Fruit fly (Drosophila melanogaster): ENCODE data around the gene CG43220.

The CG43220 gene

DNA sequence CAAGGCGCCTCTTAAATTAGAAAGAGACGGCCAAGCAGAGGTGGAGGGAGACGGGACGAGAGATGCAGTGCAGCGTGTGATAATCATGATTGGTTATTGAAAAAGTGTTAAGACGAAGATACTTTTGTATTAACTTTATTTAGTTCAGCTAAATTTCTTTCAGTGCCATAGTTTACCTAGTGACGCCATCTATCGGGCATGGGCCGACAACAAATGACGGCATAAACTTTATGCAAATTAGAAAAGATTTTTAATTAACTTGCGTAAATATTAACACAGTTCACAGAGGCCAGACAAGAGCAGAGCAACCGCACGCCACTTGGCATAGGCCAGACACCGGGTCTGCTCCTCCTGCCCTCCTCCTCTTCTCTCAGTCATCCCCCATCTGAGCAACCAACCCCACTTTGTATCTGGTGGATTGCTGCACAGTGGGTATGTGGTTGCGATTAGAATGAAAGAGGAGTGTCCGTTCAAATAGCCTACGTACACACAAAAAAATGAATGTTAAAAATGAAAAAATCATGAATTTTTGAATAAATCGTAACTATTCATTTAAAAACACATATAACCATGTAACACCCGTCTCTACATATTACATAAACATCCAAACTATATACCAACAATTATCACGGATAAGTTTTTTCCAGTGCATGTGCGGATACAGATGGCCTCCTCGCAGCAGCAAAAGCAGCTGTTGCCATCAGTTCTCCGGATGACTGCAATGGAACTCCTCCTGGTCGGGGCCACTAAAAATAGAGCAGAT, 20.3 kb upstream of the CG43220 start (continued):
- peak; percentile 54 for TF ChIP-seq lz (GFP tag; optimal IDR thresholded peaks at IDR 0.05)
- peak; percentile 74 for TF ChIP-seq CG10669 (GFP tag; optimal IDR thresholded peaks at IDR 0.05)
- no peak for TF ChIP-seq CG6854 (GFP tag; optimal IDR thresholded peaks at IDR 0.05)
- peak; percentile 31 for TF ChIP-seq dac (GFP tag; optimal IDR thresholded peaks at IDR 0.05)
- TF ChIP-seq CG32006 (GFP tag; optimal IDR thresholded peaks at IDR 0.05) = peak; percentile 85
- peak; percentile 91; the same call in 2 of the 3 replicates for TF ChIP-seq CG6163 (GFP tag; IDR thresholded peaks at IDR 0.05)
- TF ChIP-seq cyc (GFP tag; optimal IDR thresholded peaks at IDR 0.05) = peak; percentile 55
- peak; percentile 50 for TF ChIP-seq CG8319 (GFP tag; optimal IDR thresholded peaks at IDR 0.05)
- peak; percentile 22 for TF ChIP-seq Ets21C (GFP tag; optimal IDR thresholded peaks at IDR 0.05)
- TF ChIP-seq Eip75B (GFP tag; optimal IDR thresholded peaks at IDR 0.05) = peak; percentile 79
- TF ChIP-seq CG34406 (GFP tag; optimal IDR thresholded peaks at IDR 0.05) = peak; percentile 47
- TF ChIP-seq Lpt (GFP tag; optimal IDR thresholded peaks at IDR 0.05) = peak; percentile 82
- peak; percentile 88 for TF ChIP-seq CG8119 (GFP tag; IDR thresholded peaks at IDR 0.05)
- TF ChIP-seq CG6808 (GFP tag; optimal IDR thresholded peaks at IDR 0.05) = peak; percentile 68
- peak; percentile 57 for TF ChIP-seq Met (GFP tag; optimal IDR thresholded peaks at IDR 0.05)
- peak; percentile 84 for TF ChIP-seq achi (GFP tag; optimal IDR thresholded peaks at IDR 0.05)
- peak; percentile 52 for TF ChIP-seq Sox102F (GFP tag; optimal IDR thresholded peaks at IDR 0.05)
- TF ChIP-seq CG3919 (GFP tag; optimal IDR thresholded peaks at IDR 0.05) = peak; percentile 84
- TF ChIP-seq Gug (GFP tag; IDR thresholded peaks at IDR 0.05) = peak; percentile 82
- TF ChIP-seq Hr38 (GFP tag; optimal IDR thresholded peaks at IDR 0.05) = peak; percentile 0
- TF ChIP-seq Sox15 (GFP tag; optimal IDR thresholded peaks at IDR 0.05) = peak; percentile 23
- TF ChIP-seq fd59A (GFP tag; optimal IDR thresholded peaks at IDR 0.05) = peak; percentile 73
- peak; percentile 76 for TF ChIP-seq OdsH (GFP tag; optimal IDR thresholded peaks at IDR 0.05)
- peak; percentile 91 for TF ChIP-seq net (GFP tag; optimal IDR thresholded peaks at IDR 0.05)
- peak; percentile 91 for TF ChIP-seq CG15336 (GFP tag; IDR thresholded peaks at IDR 0.05)
- no peak for TF ChIP-seq Eip93F (GFP tag; optimal IDR thresholded peaks at IDR 0.05)
- peak; percentile 61 for TF ChIP-seq esn (GFP tag; optimal IDR thresholded peaks at IDR 0.05)
- peak; percentile 50 for TF ChIP-seq topi (GFP tag; optimal IDR thresholded peaks at IDR 0.05)
- TF ChIP-seq Ets96B (tag; optimal IDR thresholded peaks at IDR 0.05) = peak; percentile 84
- peak; percentile 81 for TF ChIP-seq CG6276 (GFP tag; optimal IDR thresholded peaks at IDR 0.05)
- peak; percentile 80 for TF ChIP-seq acj6 (GFP tag; optimal IDR thresholded peaks at IDR 0.05)
- no peak for TF ChIP-seq Blimp-1 (GFP tag; optimal IDR thresholded peaks at IDR 0.05)
- no peak for TF ChIP-seq vri (GFP tag; optimal IDR thresholded peaks at IDR 0.05)
- TF ChIP-seq Eip78C (GFP tag) = peak; percentile 94
- no peak for TF ChIP-seq fd85E (GFP tag; optimal IDR thresholded peaks at IDR 0.05)
- no peak for TF ChIP-seq svp (GFP tag)

dm6 chr2L:17466950-17467349, 19.4 kb upstream of the CG43220 start:
- TF ChIP-seq Blimp-1 (GFP tag; optimal IDR thresholded peaks at IDR 0.05) (no peak), Sox102F (GFP tag; optimal IDR thresholded peaks at IDR 0.05) (no peak), CG6163 (GFP tag; IDR thresholded peaks at IDR 0.05) (peak; percentile 42; the same call in 1 of the 3 replicates), esn (GFP tag; optimal IDR thresholded peaks at IDR 0.05) (peak; percentile 26), CG8632 (GFP tag; optimal IDR thresholded peaks at IDR 0.05) (peak; percentile 24), salr (GFP tag; optimal IDR thresholded peaks at IDR 0.05) (no peak), fd85E (GFP tag; optimal IDR thresholded peaks at IDR 0.05) (no peak), CG3032 (tag; optimal IDR thresholded peaks at IDR 0.05) (no peak), CG6854 (GFP tag; optimal IDR thresholded peaks at IDR 0.05) (no peak), CG3919 (GFP tag; optimal IDR thresholded peaks at IDR 0.05) (peak; percentile 2), Gug (GFP tag; IDR thresholded peaks at IDR 0.05) (peak; percentile 39), CG31627 (GFP tag; optimal IDR thresholded peaks at IDR 0.05) (peak; percentile 17), CG34406 (GFP tag; optimal IDR thresholded peaks at IDR 0.05) (no peak), dsx (GFP tag; optimal IDR thresholded peaks at IDR 0.05; ENCODE audit: poor library complexity, severe bottlenecking) (no peak), achi (GFP tag; optimal IDR thresholded peaks at IDR 0.05) (peak; percentile 34), fd59A (GFP tag; optimal IDR thresholded peaks at IDR 0.05) (no peak), CG11902 (GFP tag; optimal IDR thresholded peaks at IDR 0.05) (no peak), dac (GFP tag; optimal IDR thresholded peaks at IDR 0.05) (no peak), Eip78C (GFP tag) (peak; percentile 84), CG32006 (GFP tag; optimal IDR thresholded peaks at IDR 0.05) (peak; percentile 65), eg (GFP tag; IDR thresholded peaks at IDR 0.05) (peak; percentile 58), pdm3 (GFP tag; optimal IDR thresholded peaks at IDR 0.05) (peak; percentile 49), lz (GFP tag; optimal IDR thresholded peaks at IDR 0.05) (peak; percentile 7), CG8319 (GFP tag; optimal IDR thresholded peaks at IDR 0.05) (no peak), Smox (GFP tag; optimal IDR thresholded peaks at IDR 0.05) (no peak), cyc (GFP tag; optimal IDR thresholded peaks at IDR 0.05) (no peak), Sox15 (GFP tag; optimal IDR thresholded peaks at IDR 0.05) (no peak), ss (GFP tag; optimal IDR thresholded peaks at IDR 0.05) (no peak), CG8119 (GFP tag; IDR thresholded peaks at IDR 0.05) (peak; percentile 73), Ets21C (GFP tag; optimal IDR thresholded peaks at IDR 0.05) (no peak), Met (GFP tag; optimal IDR thresholded peaks at IDR 0.05) (no peak)

Data from whole organism, prepupa.